Fruit fly (Drosophila melanogaster): ENCODE measurements around the gene CG9132.

- TF ChIP-seq achi (GFP tag; optimal IDR thresholded peaks at IDR 0.05) (no peak), CG32006 (GFP tag; optimal IDR thresholded peaks at IDR 0.05) (peak; percentile 35), Sox15 (GFP tag; optimal IDR thresholded peaks at IDR 0.05) (no peak), Ets96B (tag; optimal IDR thresholded peaks at IDR 0.05) (no peak), CG8319 (GFP tag; optimal IDR thresholded peaks at IDR 0.05) (no peak), fd59A (GFP tag; optimal IDR thresholded peaks at IDR 0.05) (no peak), CG6808 (GFP tag; optimal IDR thresholded peaks at IDR 0.05) (no peak)
Measured at dm6 chrX:16781055-16781454, 19.5 kb downstream of the CG9132 start.

Measured in whole organism, prepupa.